Worm (Caenorhabditis elegans) whole organism, dauer: ENCODE measurements around the gene exos-4.2.

ENCODE experiments used
- unc-62 ChIP-seq: sonication (generic microtip); optimal IDR thresholded peaks from 2 replicates; lab custom pipeline; 2017; ENCODE audit warnings: missing biosample characterization, missing genetic modification reagents, missing genetic modification characterization

Gene exos-4.2

DNA sequence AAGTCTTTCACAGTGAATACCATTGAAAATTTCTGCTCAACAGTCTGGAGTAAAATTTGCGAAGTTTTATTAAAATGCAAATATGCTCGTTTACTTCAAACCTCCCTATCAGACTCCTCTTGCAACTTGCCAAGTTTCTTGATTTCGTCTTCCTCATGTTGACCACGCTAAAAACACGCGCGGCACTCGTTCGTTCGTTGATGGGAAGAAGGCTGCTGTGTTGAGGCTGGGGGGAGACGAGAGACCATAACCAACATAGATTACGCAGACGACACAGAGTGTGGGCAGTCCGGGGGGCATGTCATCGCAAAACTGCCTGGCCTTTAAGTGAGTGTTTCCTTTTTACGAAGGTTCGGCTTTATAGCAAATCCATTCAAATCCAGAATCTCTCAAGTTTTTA lies 16.0 kb upstream of the exos-4.2 start:
- TF ChIP-seq unc-62 (GFP tag; lab: Kevin White, UChicago) = no peak

DNA sequence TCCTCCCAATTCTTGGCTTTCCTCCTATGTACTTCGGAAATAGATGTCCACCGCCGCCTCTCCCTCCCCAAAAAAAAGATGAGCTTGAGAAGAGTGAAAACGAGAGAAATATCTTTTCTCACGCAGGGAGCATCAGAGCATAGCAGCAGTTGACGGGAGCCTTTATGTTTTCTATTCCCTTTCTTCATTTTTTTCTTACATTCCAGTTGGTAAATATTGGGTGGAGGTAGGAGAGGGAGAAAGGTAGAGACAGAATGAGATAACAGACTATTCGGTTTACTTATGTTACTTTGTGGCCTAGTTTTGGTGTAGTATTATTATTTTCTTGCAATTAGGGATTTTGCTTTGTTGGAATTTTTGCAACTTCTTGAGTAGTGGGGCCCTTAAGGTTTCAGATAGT lies 15.4 kb upstream of the exos-4.2 start:
- no peak for TF ChIP-seq unc-62 (GFP tag; lab: Kevin White, UChicago)

DNA sequence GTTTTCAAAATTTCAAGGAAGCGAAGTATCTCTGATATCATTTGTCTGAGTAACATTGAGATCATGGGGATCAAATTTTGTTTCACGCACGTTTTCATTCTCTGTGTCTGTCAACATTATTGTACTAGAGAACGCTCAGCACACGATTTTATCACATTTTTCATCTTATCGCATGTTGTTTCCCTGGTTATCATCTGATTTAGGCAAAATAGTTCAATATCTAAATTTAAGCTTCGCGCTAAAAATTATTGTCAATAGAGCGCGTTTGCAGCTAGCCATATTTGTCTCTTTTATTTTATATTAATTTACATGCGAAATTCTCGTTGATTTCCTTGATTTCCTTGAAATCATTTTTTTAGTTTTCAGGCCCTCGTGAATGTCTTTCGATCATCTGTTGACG lies 14.5 kb upstream of the exos-4.2 start, which contains the start of gene K02F3.2:
Gene K02F3.2 (plus strand): TSS at position 357 of the 400 bp plus-strand sequence.
- TF ChIP-seq unc-62 (GFP tag; lab: Kevin White, UChicago) = no peak

DNA sequence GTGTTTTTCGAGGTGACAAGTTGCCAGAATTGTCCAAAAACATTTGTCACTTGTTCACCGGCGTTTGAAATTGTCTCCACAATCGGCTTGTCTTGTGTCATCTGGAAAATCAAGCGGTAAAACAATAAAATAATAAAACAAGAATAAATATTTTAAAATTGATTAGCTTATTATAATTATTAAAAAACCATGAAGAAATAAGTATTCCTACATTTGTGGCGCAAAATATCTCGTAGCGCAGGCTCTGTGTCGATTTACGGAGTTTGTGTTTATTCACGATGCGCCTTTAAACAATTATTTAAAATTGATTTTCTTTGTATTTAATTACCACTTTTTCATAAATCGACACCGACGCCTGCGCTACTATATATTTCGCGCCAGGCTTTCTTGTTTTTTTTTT lies 7.7 kb upstream of the exos-4.2 start, which contains the start of gene moma-1:
Gene moma-1 (minus strand): TSS at position 101 of the 400 bp plus-strand sequence.
- TF ChIP-seq unc-62 (GFP tag; lab: Kevin White, UChicago) = no peak

DNA sequence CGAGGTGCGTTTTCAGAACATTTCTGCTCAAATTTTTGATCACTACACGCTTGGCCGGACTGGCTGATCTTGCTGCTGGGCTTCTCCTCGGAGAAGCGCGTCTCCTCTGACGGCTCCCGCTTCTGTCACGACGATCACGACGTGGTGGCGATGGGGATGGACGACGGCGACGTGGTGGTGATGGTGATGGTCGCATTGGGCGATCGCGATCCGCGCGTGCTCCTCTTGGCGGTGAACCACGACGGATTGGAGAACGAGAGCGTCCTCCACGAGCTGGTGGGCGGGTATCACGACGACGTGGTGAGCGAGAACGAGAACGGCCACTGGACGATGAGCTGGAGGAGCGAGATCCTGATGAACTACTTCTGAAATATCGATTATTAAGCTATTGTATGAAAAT lies 6.6 kb upstream of the exos-4.2 start:
- no peak for TF ChIP-seq unc-62 (GFP tag; lab: Kevin White, UChicago)

DNA sequence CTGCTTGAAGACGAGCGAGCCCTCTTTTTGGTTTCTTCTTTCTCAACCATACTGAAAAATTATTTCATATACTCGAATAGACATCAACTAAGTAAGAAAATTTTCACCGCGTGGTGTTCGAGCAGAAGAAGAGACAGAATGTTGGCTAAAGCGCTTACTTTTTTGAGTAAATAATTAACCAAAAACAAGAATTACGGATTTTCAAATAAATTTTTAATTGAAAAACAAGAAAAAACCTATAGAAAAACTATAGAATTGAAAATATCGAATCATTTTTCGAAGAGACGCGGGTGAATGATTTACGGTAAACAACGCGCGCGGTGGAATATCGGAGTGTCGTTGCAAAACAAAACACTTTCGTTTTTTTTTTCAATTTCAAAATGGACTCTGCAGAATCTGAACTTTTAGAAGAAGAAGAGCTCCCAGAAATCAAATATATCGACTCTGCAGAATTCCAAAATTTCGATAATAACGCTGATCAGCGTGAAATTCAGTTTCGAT lies 6.1 kb upstream of the exos-4.2 start, which contains the start of the genes rnp-5 and tag-51:
Gene rnp-5 (minus strand): TSS at position 51 of the 501 bp plus-strand sequence.
Gene tag-51 (plus strand): TSS at position 363 of the 501 bp plus-strand sequence.
- TF ChIP-seq unc-62 (GFP tag; lab: Kevin White, UChicago) = no peak

DNA sequence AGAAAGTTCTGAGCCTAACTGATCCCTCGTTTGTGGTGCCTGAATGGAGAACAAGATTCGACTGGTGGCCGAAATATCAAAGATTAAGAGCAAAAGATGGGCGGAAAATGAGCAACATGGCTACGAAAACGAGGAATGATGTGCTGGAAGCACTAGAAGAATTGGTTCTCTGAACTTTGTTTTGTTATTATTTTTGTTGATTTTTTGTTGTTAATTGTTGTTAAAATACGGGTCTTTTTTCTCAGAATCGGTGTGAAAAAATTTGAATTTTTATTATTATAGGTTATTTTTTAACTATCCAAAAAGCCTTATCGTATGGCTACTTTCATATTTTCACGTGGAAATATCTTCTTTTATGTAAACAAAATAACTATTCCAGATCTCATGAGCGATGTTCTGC lies 3.7 kb upstream of the exos-4.2 start, which contains the start of gene K02F3.12:
Gene K02F3.12 (plus strand): TSS at position 301 of the 400 bp plus-strand sequence.
- TF ChIP-seq unc-62 (GFP tag; lab: Kevin White, UChicago) = no peak

DNA sequence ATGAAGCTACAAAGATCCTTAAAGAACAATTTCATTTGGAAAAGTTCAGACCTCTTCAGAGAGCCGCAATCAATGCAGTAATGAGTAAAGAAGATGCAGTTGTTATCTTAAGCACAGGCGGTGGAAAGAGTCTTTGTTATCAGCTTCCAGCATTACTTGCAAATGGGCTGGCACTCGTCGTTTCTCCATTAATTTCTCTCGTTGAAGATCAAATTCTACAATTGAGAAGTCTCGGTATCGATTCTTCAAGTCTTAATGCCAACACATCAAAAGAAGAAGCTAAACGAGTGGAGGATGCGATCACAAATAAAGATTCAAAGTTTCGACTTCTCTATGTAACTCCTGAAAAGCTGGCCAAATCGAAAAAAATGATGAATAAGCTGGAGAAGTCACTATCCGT lies 3.1 kb upstream of the exos-4.2 start:
- TF ChIP-seq unc-62 (GFP tag; lab: Kevin White, UChicago) = no peak

DNA sequence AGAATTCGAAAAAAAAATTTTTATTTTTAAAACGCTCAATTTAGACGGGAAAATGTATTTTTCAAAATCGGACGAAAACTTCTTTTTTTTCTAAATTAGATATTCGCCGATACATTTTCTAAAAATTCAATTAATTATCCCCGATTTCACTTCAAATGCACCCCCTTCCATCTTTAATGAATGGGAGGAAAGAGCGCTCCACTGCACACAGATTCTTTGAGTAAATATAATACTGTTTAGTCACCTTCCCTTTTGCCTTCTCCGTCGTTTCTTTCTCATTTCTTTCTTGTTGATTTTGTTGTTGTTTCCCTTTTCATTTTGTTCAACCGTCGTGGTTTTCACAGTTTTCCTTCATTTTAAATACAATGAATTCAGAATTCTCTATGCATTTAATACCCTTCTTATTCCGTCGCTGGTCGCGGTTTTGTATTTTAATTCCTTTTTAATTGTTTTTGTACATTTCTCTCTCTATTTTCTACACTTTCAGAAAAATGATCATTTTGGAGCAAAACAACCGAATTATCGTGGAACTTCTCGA lies 1.9 kb downstream of the exos-4.2 start, which contains the start of gene arx-4:
Gene arx-4 (plus strand): TSS at position 488 of the 538 bp plus-strand sequence.
- TF ChIP-seq unc-62 (GFP tag; lab: Kevin White, UChicago) = no peak

DNA sequence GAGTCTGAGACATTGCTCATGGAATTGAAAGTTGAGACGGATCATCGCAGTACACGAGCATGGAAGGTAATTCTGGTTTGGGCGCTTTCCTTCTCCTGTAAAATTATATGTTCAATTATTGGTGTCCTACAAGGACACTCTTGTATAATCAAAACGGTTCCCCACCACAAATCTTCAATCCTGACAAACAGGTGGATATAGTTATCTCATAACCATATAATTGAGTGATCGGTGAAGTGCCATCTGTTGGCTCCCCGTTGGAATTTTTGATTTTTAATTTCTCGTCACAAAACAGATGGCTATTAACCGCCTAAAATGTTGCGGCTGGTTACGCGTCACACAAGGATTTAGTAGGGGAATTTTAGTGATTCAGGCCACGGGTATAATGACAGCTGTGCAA lies 8.9 kb downstream of the exos-4.2 start:
- no peak for TF ChIP-seq unc-62 (GFP tag; lab: Kevin White, UChicago)

DNA sequence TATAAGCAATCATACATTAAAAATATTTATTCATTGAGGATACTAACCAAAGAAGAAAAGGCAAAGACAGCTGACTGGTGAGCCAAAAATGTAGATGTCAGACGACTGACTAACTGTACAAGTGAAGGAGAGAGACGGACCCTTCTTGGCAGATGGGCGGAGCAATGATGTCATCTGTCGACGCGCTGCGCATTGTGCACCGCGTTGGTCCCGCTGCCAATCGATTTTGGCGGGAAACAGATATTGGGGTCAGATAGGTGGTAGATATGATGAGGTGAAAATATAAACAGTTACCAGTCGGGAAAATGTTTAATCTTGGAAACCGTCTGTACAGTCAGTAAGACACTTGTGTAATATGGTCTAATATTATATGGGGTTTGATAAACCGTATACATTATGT lies 9.9 kb downstream of the exos-4.2 start, which contains the start of gene T24C4.2:
Gene T24C4.2 (minus strand): TSS at position 101 of the 400 bp plus-strand sequence.
- TF ChIP-seq unc-62 (GFP tag; lab: Kevin White, UChicago) = no peak

DNA sequence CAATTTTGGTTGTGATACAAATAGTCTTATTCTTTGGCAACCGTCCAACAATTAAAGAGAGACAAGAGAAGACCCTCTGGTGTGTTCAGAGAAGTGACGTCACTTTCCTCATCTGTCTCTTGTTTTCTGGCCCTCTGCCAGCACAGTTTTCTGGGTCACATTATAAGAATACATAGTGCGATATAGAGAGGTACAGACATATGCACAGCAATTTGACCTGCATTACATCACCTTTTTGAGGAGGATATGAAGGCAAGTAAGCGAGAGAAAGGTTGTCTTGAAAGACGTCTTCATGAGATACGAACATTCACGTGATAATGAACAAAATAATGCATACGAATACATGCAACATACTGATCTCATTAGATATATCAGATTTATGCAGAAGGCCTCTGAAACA lies 10.6 kb downstream of the exos-4.2 start:
- no peak for TF ChIP-seq unc-62 (GFP tag; lab: Kevin White, UChicago)

DNA sequence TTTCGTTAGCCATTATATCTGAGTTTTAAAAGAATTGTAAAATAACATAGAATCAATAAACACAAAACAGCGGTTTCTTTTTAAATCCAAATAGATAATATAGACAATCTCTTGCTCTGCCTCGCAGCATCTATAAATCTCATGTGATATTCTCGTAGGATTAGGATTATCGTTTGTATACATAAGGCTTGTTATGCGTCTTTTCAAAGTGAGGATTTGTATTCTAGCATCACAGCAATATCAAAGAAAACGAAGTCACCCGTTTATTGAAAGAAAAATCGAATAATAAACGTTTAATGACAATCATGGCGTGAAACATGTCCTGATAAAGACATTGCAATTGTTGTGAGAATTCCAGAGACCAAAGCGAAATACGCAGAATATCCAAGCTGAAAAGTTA lies 12.4 kb downstream of the exos-4.2 start, which contains the start of the genes T24C4.3 and clc-20:
Gene T24C4.3 (minus strand): TSS at position 101 of the 400 bp plus-strand sequence.
Gene clc-20 (plus strand): TSS at position 211 of the 400 bp plus-strand sequence.
- TF ChIP-seq unc-62 (GFP tag; lab: Kevin White, UChicago) = no peak

DNA sequence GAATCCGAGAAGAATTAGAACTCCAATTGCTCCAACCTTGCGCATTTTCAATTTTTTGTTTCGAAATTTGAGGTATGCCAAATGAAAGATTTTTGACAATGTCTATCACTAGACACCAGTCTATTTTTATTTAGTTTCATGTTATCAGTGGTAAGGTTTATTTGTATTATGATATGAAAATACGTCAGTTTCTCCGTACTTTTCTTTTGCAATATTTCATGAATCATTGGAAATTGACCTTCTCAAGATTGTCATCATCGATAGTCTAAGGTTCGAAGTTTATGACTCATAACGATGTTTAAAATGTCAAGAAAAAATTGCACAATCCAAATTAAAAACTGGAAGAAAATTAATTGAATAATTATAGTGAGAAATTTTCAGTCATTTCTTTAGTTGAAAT lies 13.4 kb downstream of the exos-4.2 start, which contains the start of gene clc-19:
Gene clc-19 (minus strand): TSS at position 135 of the 400 bp plus-strand sequence.
- no peak for TF ChIP-seq unc-62 (GFP tag; lab: Kevin White, UChicago)

DNA sequence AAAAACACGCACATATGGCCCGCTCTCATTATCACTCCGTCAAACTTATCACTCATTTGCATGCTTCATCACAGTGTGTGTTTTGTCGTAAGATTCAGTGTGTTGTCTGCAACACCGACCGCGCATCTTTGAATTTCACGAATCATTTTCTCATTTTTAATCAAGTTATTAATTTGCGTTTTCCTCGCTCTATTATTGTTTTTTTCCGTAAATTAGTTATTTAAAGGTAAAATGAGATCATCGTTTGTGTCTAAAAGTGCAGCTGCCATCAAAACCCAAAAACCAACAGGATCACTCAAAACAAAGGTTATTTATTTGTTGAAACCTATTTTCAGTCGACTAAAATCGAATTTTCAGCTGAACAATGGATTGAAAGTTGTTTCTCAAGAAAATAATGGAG lies 19.6 kb downstream of the exos-4.2 start, which contains the start of the genes T24C4.5 and ucr-2.3:
Gene T24C4.5 (minus strand): TSS at position 101 of the 400 bp plus-strand sequence.
Gene ucr-2.3 (plus strand): TSS at position 227 of the 400 bp plus-strand sequence.
- no peak for TF ChIP-seq unc-62 (GFP tag; lab: Kevin White, UChicago)

DNA sequence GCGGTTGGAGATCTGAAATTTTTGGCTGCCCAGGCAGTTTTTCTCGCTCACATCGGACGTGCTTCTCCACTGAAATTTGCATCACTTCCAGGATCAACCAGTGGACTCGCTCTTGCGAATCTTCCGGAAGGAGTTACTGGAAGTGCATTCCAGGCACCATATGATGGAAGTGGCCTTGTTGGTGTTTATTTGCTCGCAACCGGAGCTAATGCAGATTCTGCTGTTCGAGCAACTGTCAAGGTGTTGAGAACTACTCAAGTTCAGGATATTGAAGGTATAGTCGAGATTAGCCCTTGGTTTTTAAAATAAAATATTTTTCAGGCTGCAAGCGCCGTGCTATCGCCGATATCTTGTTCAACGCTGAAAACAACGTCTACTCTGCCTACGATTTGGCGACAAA lies 20.8 kb downstream of the exos-4.2 start:
- no peak for TF ChIP-seq unc-62 (GFP tag; lab: Kevin White, UChicago)
